Worm (Caenorhabditis elegans): ENCODE results near the gene srj-40.

srj-40 gene

DNA sequence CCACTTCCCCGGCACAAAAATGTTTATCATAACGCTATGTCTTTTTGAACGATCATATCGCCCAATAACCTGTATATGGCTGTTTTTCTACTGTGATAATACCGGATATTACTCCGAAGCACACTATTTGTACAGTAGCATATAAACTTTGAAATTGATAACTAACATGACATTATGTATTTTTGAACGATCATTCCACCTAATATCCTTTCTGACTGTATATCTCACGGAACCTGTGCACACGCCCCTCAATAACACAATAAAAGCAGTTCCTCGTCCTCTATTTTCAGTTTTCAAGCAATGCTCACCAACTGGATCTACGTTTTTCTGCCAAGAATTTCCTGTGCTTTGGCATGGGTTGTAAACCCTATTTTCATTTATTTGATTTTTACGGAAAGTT, at the start of gene srj-40:
srj-40 (plus strand) TSS at position 301 of the 400 bp plus-strand sequence.
- TF ChIP-seq cog-1 (tag; optimal IDR thresholded peaks at IDR 0.05) (no peak), ref-1 (GFP tag; conservative IDR thresholded peaks at IDR 0.05) (no peak), ztf-23 (GFP tag; IDR thresholded peaks at IDR 0.05) (no peak), flt-1 (GFP tag; IDR thresholded peaks at IDR 0.05) (no peak), med-1 (GFP tag; optimal IDR thresholded peaks at IDR 0.05; ENCODE audit: insufficient read depth) (no peak), tab-1 (GFP tag; IDR thresholded peaks at IDR 0.05) (no peak), klf-2 (GFP tag; conservative IDR thresholded peaks at IDR 0.05) (no peak), T22C8.4 (GFP tag; IDR thresholded peaks at IDR 0.05) (no peak), ztf-29 (GFP tag; IDR thresholded peaks at IDR 0.05) (no peak)

DNA sequence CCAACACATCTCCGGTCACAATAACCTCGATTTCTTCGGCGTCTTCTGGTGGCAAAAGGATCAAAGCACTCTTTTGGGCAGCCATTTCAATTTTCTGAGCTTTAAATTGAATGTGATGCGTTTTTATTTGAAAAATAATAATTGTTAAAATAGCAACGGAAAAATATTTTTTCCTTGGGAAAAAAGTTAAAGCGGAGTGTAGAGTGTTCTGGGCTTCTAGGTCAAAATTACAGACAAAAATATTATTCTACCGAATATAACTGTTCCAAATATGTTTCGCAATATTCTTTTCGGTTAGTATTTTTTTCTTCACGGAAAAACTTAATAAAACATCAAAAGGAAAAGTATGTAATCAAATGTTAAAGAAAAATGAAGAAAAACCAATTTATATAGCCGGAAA, 46.6 kb upstream of the srj-40 start, which contains the start of gene djr-1.2:
djr-1.2 (minus strand) TSS at position 101 of the 400 bp plus-strand sequence.
- no peak for TF ChIP-seq klf-2 (GFP tag; conservative IDR thresholded peaks at IDR 0.05)
- TF ChIP-seq T22C8.4 (GFP tag; IDR thresholded peaks at IDR 0.05): no peak
- no peak for TF ChIP-seq ztf-29 (GFP tag; IDR thresholded peaks at IDR 0.05)
- TF ChIP-seq flt-1 (GFP tag; IDR thresholded peaks at IDR 0.05): no peak
- no peak for TF ChIP-seq tab-1 (GFP tag; IDR thresholded peaks at IDR 0.05)
- no peak for TF ChIP-seq cog-1 (tag; optimal IDR thresholded peaks at IDR 0.05)
- no peak for TF ChIP-seq med-1 (GFP tag; optimal IDR thresholded peaks at IDR 0.05; ENCODE audit: insufficient read depth)
- no peak for TF ChIP-seq ztf-23 (GFP tag; IDR thresholded peaks at IDR 0.05)
- TF ChIP-seq ref-1 (GFP tag; conservative IDR thresholded peaks at IDR 0.05): no peak

DNA sequence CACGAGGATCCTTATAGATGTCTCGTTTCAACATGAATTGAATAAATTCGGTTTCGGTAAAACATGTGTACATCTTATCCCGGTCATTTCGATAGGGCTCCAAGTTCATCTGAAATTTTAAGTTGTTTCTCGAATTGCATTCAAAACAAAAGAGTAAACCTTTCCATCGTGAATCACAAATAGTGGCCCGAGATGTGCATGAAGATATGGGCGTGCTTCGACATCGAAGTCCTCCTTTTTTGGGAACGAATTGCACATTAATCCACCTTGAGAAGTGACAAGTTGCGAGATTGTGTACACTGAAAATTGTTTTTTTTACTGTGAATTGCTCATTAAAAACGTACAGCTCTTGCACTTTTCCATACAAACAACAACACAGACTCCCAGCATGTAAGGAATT, 45.5 kb upstream of the srj-40 start:
- TF ChIP-seq tab-1 (GFP tag; IDR thresholded peaks at IDR 0.05) (no peak), med-1 (GFP tag; optimal IDR thresholded peaks at IDR 0.05; ENCODE audit: insufficient read depth) (no peak), ztf-29 (GFP tag; IDR thresholded peaks at IDR 0.05) (no peak), ref-1 (GFP tag; conservative IDR thresholded peaks at IDR 0.05) (no peak), cog-1 (tag; optimal IDR thresholded peaks at IDR 0.05) (no peak), ztf-23 (GFP tag; IDR thresholded peaks at IDR 0.05) (no peak), T22C8.4 (GFP tag; IDR thresholded peaks at IDR 0.05) (no peak), klf-2 (GFP tag; conservative IDR thresholded peaks at IDR 0.05) (no peak), flt-1 (GFP tag; IDR thresholded peaks at IDR 0.05) (no peak)

DNA sequence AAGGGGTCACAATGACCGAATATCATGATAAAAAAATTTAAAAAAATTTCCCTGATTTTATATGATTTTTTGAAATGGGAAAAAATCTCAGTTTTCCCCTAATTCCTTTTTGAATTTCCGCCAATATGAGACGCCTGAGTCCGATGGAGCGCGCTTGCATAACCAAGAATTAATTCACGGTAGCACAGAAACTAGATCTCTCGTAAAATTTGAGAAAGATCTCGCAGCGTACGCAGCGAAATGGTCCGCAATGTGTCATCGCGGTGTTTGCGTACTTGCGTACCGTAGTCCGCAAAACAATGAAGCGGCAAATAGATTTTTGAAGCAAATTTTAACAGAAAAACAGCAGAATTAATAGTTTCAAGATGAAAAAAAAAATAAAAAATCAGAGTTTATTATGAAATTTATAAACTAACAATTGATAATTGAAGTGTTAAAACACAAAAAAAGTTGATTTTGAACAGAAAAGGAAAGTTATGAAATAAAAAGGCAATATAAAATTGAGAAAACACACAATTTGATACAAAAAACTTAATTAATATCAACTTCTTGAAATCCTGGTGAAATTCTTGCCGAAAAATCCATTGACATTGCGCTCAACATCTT, 38.0 kb upstream of the srj-40 start:
- 0 out of 2 replicates have a peak, but pooled peaks have one; percentile 38 for TF ChIP-seq flt-1 (GFP tag; IDR thresholded peaks at IDR 0.05)

DNA sequence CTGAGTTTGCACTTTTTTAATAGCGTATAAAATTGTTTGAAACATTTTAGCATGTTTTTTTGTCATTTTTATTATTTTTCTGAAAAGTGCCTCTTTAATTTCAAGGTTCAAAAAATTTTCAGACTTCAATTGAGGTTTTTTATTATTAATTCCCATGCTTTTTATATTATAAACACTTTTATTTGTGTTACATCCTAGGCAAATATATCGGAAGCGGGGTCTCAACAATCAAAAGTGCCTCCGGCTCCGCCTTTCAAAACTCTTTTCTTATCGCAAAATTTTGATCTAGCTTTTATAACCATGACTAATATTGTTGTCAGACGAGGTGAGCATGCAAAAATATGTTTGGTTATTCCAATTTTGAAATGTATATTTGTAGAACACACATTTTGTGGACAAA, 28.2 kb upstream of the srj-40 start, which contains the start of gene otpl-2:
otpl-2 (plus strand) TSS at position 301 of the 400 bp plus-strand sequence.
- TF ChIP-seq ztf-23 (GFP tag; IDR thresholded peaks at IDR 0.05) (no peak), T22C8.4 (GFP tag; IDR thresholded peaks at IDR 0.05) (no peak), ref-1 (GFP tag; conservative IDR thresholded peaks at IDR 0.05) (no peak), klf-2 (GFP tag; conservative IDR thresholded peaks at IDR 0.05) (no peak), tab-1 (GFP tag; IDR thresholded peaks at IDR 0.05) (no peak), med-1 (GFP tag; optimal IDR thresholded peaks at IDR 0.05; ENCODE audit: insufficient read depth) (no peak), ztf-29 (GFP tag; IDR thresholded peaks at IDR 0.05) (no peak), cog-1 (tag; optimal IDR thresholded peaks at IDR 0.05) (no peak), flt-1 (GFP tag; IDR thresholded peaks at IDR 0.05) (no peak)

DNA sequence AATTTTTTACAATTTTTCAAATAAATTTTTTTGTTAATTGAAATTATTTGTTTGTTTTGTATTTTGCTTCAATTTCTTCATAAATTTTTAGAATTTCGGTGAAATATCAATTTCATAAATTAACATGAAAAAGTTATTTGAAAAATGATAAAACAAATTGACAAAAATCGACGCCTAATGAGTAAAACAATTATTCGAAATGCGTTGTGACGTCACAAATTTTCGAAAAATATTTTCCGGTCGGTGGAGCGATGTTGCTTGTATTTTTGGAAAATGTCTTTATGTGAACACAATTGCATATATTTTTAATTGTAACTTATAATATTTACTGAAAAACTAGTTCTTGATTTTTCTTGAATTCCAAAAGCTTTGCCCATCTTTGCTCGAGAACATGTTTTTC, 21.1 kb upstream of the srj-40 start:
- TF ChIP-seq cog-1 (tag; optimal IDR thresholded peaks at IDR 0.05) (no peak), klf-2 (GFP tag; conservative IDR thresholded peaks at IDR 0.05) (no peak), ref-1 (GFP tag; conservative IDR thresholded peaks at IDR 0.05) (no peak), flt-1 (GFP tag; IDR thresholded peaks at IDR 0.05) (no peak), T22C8.4 (GFP tag; IDR thresholded peaks at IDR 0.05) (no peak), ztf-29 (GFP tag; IDR thresholded peaks at IDR 0.05) (no peak), tab-1 (GFP tag; IDR thresholded peaks at IDR 0.05) (no peak), med-1 (GFP tag; optimal IDR thresholded peaks at IDR 0.05; ENCODE audit: insufficient read depth) (no peak), ztf-23 (GFP tag; IDR thresholded peaks at IDR 0.05) (no peak)

DNA sequence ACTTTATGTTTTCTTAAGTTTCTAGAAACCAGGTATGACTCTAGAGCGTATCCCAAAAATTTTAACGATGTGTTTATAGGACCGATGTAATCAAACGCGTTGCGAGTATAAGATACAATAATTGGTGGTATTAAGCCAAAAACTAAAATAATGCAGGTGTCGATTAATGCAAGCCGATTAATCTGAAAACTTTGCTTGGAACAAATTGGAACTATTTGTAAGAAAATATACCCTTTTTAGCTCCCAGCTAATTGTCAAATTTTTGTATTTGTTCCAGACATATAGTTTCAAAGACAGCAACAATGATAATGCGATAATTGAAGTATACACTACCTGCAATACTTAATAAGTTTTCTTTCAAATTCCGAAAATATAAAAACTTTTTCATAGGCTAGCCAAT, 20.4 kb upstream of the srj-40 start, which contains the start of gene srh-211:
srh-211 (minus strand) TSS at position 101 of the 400 bp plus-strand sequence.
- TF ChIP-seq ztf-23 (GFP tag; IDR thresholded peaks at IDR 0.05) (no peak), flt-1 (GFP tag; IDR thresholded peaks at IDR 0.05) (no peak), cog-1 (tag; optimal IDR thresholded peaks at IDR 0.05) (no peak), med-1 (GFP tag; optimal IDR thresholded peaks at IDR 0.05; ENCODE audit: insufficient read depth) (no peak), T22C8.4 (GFP tag; IDR thresholded peaks at IDR 0.05) (no peak), klf-2 (GFP tag; conservative IDR thresholded peaks at IDR 0.05) (no peak), ref-1 (GFP tag; conservative IDR thresholded peaks at IDR 0.05) (no peak), tab-1 (GFP tag; IDR thresholded peaks at IDR 0.05) (no peak)

DNA sequence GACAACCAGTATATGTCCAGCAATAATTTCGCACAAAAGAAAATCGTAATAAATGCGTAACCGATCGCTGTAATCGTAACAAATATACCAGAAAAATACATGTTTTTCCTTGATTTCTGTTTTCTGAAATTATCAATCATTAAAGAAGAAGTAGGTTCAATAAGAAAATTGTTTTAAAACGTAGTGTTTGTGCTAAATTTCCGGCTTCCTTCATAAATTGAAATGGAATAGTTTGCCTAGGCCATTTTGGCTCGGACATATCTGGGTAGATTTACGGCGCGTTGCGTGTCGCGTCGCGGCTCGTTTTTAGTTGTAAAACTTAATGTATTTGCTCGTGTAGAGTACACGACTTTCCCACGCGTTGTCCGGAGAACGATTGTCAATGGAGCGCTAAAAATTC, 18.7 kb upstream of the srj-40 start, which contains the start of gene F38H12.5:
F38H12.5 (minus strand) TSS at position 101 of the 400 bp plus-strand sequence.
- no peak for TF ChIP-seq ztf-29 (GFP tag; IDR thresholded peaks at IDR 0.05)
- TF ChIP-seq tab-1 (GFP tag; IDR thresholded peaks at IDR 0.05): no peak

DNA sequence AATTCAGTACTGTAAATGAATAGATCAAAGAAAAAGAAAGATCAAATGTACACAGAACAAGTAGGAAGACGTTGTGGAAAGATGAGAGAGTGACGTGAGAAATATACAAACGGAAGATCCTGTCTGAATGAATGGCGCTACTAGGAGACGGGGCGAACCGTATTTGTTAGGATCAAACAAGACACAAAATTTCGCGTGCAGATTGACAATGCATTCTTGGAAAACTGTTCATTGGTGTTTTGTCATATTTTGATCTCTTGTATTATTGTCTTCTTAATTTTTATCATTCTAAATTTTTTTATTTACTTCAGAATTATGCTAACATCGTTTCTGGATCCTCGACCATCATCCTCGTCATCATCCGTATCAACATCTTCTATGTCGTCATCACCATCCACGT, 6.9 kb upstream of the srj-40 start, which contains the start of gene nhr-181:
nhr-181 (plus strand) TSS at position 301 of the 400 bp plus-strand sequence.
- TF ChIP-seq T22C8.4 (GFP tag; IDR thresholded peaks at IDR 0.05): no peak
- no peak for TF ChIP-seq cog-1 (tag; optimal IDR thresholded peaks at IDR 0.05)
- TF ChIP-seq tab-1 (GFP tag; IDR thresholded peaks at IDR 0.05): no peak
- TF ChIP-seq ztf-29 (GFP tag; IDR thresholded peaks at IDR 0.05): no peak
- no peak for TF ChIP-seq klf-2 (GFP tag; conservative IDR thresholded peaks at IDR 0.05)
- no peak for TF ChIP-seq ztf-23 (GFP tag; IDR thresholded peaks at IDR 0.05)

DNA sequence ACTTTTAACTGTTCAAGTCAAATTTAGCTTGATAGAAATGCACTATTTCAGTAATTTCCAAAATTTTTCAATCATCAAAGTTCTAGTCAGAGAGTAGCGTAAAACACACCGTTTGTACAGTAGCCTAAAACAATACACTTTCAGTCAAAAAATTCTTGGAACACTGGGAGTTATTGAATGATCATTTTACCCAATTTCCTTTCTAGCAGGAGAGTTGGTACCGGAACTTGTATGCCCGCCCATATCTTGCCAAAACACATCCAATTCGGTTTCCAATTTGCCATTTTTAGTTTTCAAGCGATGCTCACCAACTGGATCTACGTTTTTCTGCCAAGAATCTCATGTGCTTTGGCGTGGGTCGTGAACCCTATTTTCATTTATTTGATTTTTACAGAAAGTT, 2.6 kb downstream of the srj-40 start, which contains the start of gene srj-39:
srj-39 (plus strand) TSS at position 301 of the 400 bp plus-strand sequence.
- TF ChIP-seq ztf-29 (GFP tag; IDR thresholded peaks at IDR 0.05) (no peak), cog-1 (tag; optimal IDR thresholded peaks at IDR 0.05) (no peak), ref-1 (GFP tag; conservative IDR thresholded peaks at IDR 0.05) (no peak), klf-2 (GFP tag; conservative IDR thresholded peaks at IDR 0.05) (no peak), T22C8.4 (GFP tag; IDR thresholded peaks at IDR 0.05) (no peak), ztf-23 (GFP tag; IDR thresholded peaks at IDR 0.05) (no peak), flt-1 (GFP tag; IDR thresholded peaks at IDR 0.05) (no peak), tab-1 (GFP tag; IDR thresholded peaks at IDR 0.05) (no peak), med-1 (GFP tag; optimal IDR thresholded peaks at IDR 0.05; ENCODE audit: insufficient read depth) (no peak)

Measured in whole organism, midembryonic.